Fruit fly (Drosophila melanogaster) whole organism, embryonic: Measurements from ENCODE around the gene TrpA1.

ENCODE experiments used
- Atf-2 ChIP-seq: fragments of 200-800 bp; sonication (Bioruptor generic); optimal IDR thresholded peaks from 2 replicates; lab custom pipeline; 2016; ENCODE audit warnings: missing biosample characterization, missing genetic modification characterization
- Blimp-1 ChIP-seq: fragments of 200-800 bp; sonication (Bioruptor generic); optimal IDR thresholded peaks from 3 replicates; lab custom pipeline; 2018; ENCODE audit warnings: missing biosample characterization, missing genetic modification characterization, mild to moderate bottlenecking, moderate library complexity, missing genetic modification reagents
- CG10543 ChIP-seq: fragments of 200-800 bp; sonication (Bioruptor generic); optimal IDR thresholded peaks from 3 replicates; lab custom pipeline; 2017; ENCODE audit warnings: missing biosample characterization, mild to moderate bottlenecking, missing genetic modification characterization, moderate library complexity
- CG10979 ChIP-seq: fragments of 200-800 bp; sonication (Bioruptor generic); optimal IDR thresholded peaks from 2 replicates; lab custom pipeline; 2018; ENCODE audit warnings: missing biosample characterization, mild to moderate bottlenecking, missing genetic modification characterization, moderate library complexity
- CG12659 ChIP-seq: fragments of 200-800 bp; sonication (Bioruptor generic); optimal IDR thresholded peaks from 3 replicates; lab custom pipeline; 2017; ENCODE audit warnings: mild to moderate bottlenecking, missing biosample characterization, missing genetic modification reagents, missing genetic modification characterization
- CG15479 ChIP-seq: fragments of 200-800 bp; sonication (Bioruptor generic); optimal IDR thresholded peaks from 3 replicates; lab custom pipeline; 2019; ENCODE audit warnings: missing biosample characterization, mild to moderate bottlenecking, missing genetic modification characterization, moderate library complexity
- CG1647 ChIP-seq: fragments of 200-800 bp; sonication (Bioruptor generic); optimal IDR thresholded peaks from 3 replicates; lab custom pipeline; 2016; ENCODE audit warnings: missing biosample characterization, missing genetic modification characterization
- CG16813 ChIP-seq: fragments of 200-800 bp; sonication (Bioruptor generic); IDR thresholded peaks from 3 replicates; pipeline ENCODE4 v1.3.6; 2022; ENCODE audit warnings: missing biosample characterization, missing genetic modification characterization; ENCODE audit not compliant: partially characterized antibody
- CG2202 ChIP-seq: fragments of 200-800 bp; sonication (Bioruptor generic); optimal IDR thresholded peaks from 2 replicates; lab custom pipeline; 2018; ENCODE audit warnings: missing biosample characterization, mild to moderate bottlenecking, missing genetic modification characterization
- CG3065 ChIP-seq: fragments of 200-800 bp; sonication (Bioruptor generic); optimal IDR thresholded peaks from 2 replicates; lab custom pipeline; 2016; ENCODE audit warnings: missing biosample characterization, missing genetic modification characterization
- CG32767 ChIP-seq: fragments of 200-800 bp; sonication (Bioruptor generic); IDR thresholded peaks from 2 replicates; pipeline ENCODE4 v1.3.6; 2022; ENCODE audit warnings: missing biosample characterization, missing genetic modification characterization
- CG34422 ChIP-seq: fragments of 200-800 bp; sonication (Bioruptor generic); IDR thresholded peaks from 3 replicates; pipeline ENCODE4 v1.3.6; 2022; ENCODE audit warnings: missing biosample characterization, missing genetic modification characterization
- CG3995 ChIP-seq: fragments of 200-800 bp; sonication (Bioruptor generic); optimal IDR thresholded peaks from 3 replicates; lab custom pipeline; 2016; ENCODE audit warnings: missing biosample characterization, missing genetic modification characterization
- CG4328 ChIP-seq: fragments of 200-800 bp; sonication (Bioruptor generic); optimal IDR thresholded peaks from 3 replicates; lab custom pipeline; 2017; ENCODE audit warnings: missing biosample characterization, missing genetic modification reagents, missing genetic modification characterization
- CG5245 ChIP-seq: fragments of 200-800 bp; sonication (Bioruptor generic); optimal IDR thresholded peaks from 3 replicates; lab custom pipeline; 2016; ENCODE audit warnings: missing biosample characterization, missing genetic modification characterization
- CG6683 ChIP-seq: fragments of 200-800 bp; sonication (Bioruptor generic); optimal IDR thresholded peaks from 2 replicates; lab custom pipeline; 2017; ENCODE audit warnings: missing biosample characterization, mild to moderate bottlenecking, missing genetic modification characterization, missing genetic modification reagents
- CG7357 ChIP-seq: fragments of 200-800 bp; sonication (Bioruptor generic); IDR thresholded peaks from 3 replicates; pipeline ENCODE4 v1.3.6; 2022; ENCODE audit warnings: missing biosample characterization, missing genetic modification characterization
- CG7963 ChIP-seq: fragments of 200-800 bp; sonication (Bioruptor generic); IDR thresholded peaks from 3 replicates; pipeline ENCODE4 v1.3.6; 2022; ENCODE audit warnings: missing biosample characterization, missing genetic modification characterization; ENCODE audit not compliant: partially characterized antibody
- CG8290 ChIP-seq, 3 experiments: fragments of 200-800 bp; sonication (Bioruptor generic); optimal IDR thresholded peaks; 2 replicates each; lab custom pipeline; 2016 to 2019; ENCODE audit warnings: missing biosample characterization in 3 of 3, missing genetic modification characterization in 3 of 3, mild to moderate bottlenecking in 2 of 3, moderate library complexity in 1 of 3
- CG8944 ChIP-seq: fragments of 200-800 bp; sonication (Bioruptor generic); optimal IDR thresholded peaks from 3 replicates; lab custom pipeline; 2016; ENCODE audit warnings: missing biosample characterization, missing genetic modification characterization
- Dad ChIP-seq: fragments of 200-800 bp; sonication (Bioruptor generic); optimal IDR thresholded peaks from 3 replicates; lab custom pipeline; 2016; ENCODE audit warnings: missing biosample characterization, missing genetic modification characterization
- Fer2 ChIP-seq: fragments of 200-800 bp; sonication (Bioruptor generic); optimal IDR thresholded peaks from 2 replicates; lab custom pipeline; 2018; ENCODE audit warnings: missing biosample characterization, mild to moderate bottlenecking, missing genetic modification characterization, moderate library complexity
- HLH4C ChIP-seq: fragments of 200-800 bp; sonication (Bioruptor generic); IDR thresholded peaks from 3 replicates; pipeline ENCODE4 v1.3.6; 2022; ENCODE audit warnings: missing biosample characterization, missing genetic modification characterization; ENCODE audit not compliant: partially characterized antibody
- HmgZ ChIP-seq: fragments of 200-800 bp; sonication (Bioruptor generic); optimal IDR thresholded peaks from 2 replicates; lab custom pipeline; 2018; ENCODE audit warnings: missing biosample characterization, mild to moderate bottlenecking, missing genetic modification characterization
- MESR4 ChIP-seq: fragments of 200-800 bp; sonication (Bioruptor generic); optimal IDR thresholded peaks from 2 replicates; lab custom pipeline; 2018; ENCODE audit warnings: missing biosample characterization, mild to moderate bottlenecking, missing genetic modification characterization, moderate library complexity
- NK7.1 ChIP-seq: fragments of 200-800 bp; sonication (Bioruptor generic); optimal IDR thresholded peaks from 3 replicates; lab custom pipeline; 2016; ENCODE audit warnings: missing biosample characterization, missing genetic modification characterization
- Nf-YA ChIP-seq: fragments of 200-800 bp; sonication (Bioruptor generic); IDR thresholded peaks from 2 replicates; pipeline ENCODE4 v1.3.6; 2022; ENCODE audit warnings: missing biosample characterization, missing genetic modification characterization
- Nf-YC ChIP-seq: fragments of 200-800 bp; optimal IDR thresholded peaks from 3 replicates; lab custom pipeline; 2019; ENCODE audit warnings: missing biosample characterization, mild to moderate bottlenecking, missing genetic modification characterization, moderate library complexity
- Side ChIP-seq: fragments of 200-800 bp; sonication (Bioruptor generic); optimal IDR thresholded peaks from 2 replicates; lab custom pipeline; 2016; ENCODE audit warnings: missing biosample characterization, missing genetic modification characterization
- Sin3A ChIP-seq: fragments of >200 bp; optimal IDR thresholded peaks from 2 replicates; lab custom pipeline; 2018
- Sry-δ ChIP-seq: fragments of 200-800 bp; sonication (Bioruptor generic); optimal IDR thresholded peaks from 2 replicates; lab custom pipeline; 2016; ENCODE audit warnings: missing biosample characterization, missing genetic modification characterization
- Taf1 ChIP-seq: fragments of 200-800 bp; sonication (Bioruptor generic); IDR thresholded peaks from 2 replicates; pipeline ENCODE4 v1.3.6; 2022; ENCODE audit warnings: missing biosample characterization, missing genetic modification characterization
- Xrp1 ChIP-seq: fragments of 200-800 bp; sonication (Bioruptor generic); IDR thresholded peaks from 2 replicates; pipeline ENCODE4 v1.3.6; 2022; ENCODE audit warnings: missing biosample characterization, missing genetic modification characterization
- btn ChIP-seq: fragments of 200-800 bp; sonication (Bioruptor generic); optimal IDR thresholded peaks from 2 replicates; lab custom pipeline; 2016; ENCODE audit warnings: missing biosample characterization, missing genetic modification characterization
- chif ChIP-seq, 2 experiments: fragments of 200-800 bp; sonication (Bioruptor generic); optimal IDR thresholded peaks; 3 replicates each; lab custom pipeline; 2016; ENCODE audit warnings: missing biosample characterization in 2 of 2, missing genetic modification characterization in 2 of 2
- da ChIP-seq: fragments of 200-800 bp; sonication (Bioruptor generic); optimal IDR thresholded peaks from 2 replicates; lab custom pipeline; 2016; ENCODE audit warnings: missing biosample characterization, missing genetic modification characterization
- dm ChIP-seq: fragments of 200-800 bp; sonication (Bioruptor generic); optimal IDR thresholded peaks from 3 replicates; lab custom pipeline; 2016; ENCODE audit warnings: missing biosample characterization, missing genetic modification characterization
- inv ChIP-seq: fragments of 200-800 bp; sonication (Bioruptor generic); IDR thresholded peaks from 2 replicates; pipeline ENCODE4 v1.3.6; 2022; ENCODE audit warnings: missing biosample characterization, missing genetic modification characterization; ENCODE audit not compliant: partially characterized antibody
- jing ChIP-seq: fragments of 200-800 bp; sonication (Bioruptor generic); optimal IDR thresholded peaks from 2 replicates; lab custom pipeline; 2018; ENCODE audit warnings: missing biosample characterization, mild to moderate bottlenecking, missing genetic modification characterization
- klu ChIP-seq: fragments of 200-800 bp; sonication (Bioruptor generic); IDR thresholded peaks from 2 replicates; pipeline ENCODE4 v1.3.6; 2022; ENCODE audit warnings: missing biosample characterization, missing genetic modification characterization
- kni ChIP-seq: fragments of 200-800 bp; sonication (Bioruptor generic); optimal IDR thresholded peaks from 3 replicates; lab custom pipeline; 2017; ENCODE audit warnings: mild to moderate bottlenecking, missing biosample characterization, missing genetic modification reagents, missing genetic modification characterization
- lab ChIP-seq: fragments of 200-800 bp; sonication (Bioruptor generic); optimal IDR thresholded peaks from 3 replicates; lab custom pipeline; 2017; ENCODE audit warnings: missing biosample characterization, missing genetic modification characterization, mild to moderate bottlenecking, moderate library complexity, missing genetic modification reagents
- repo ChIP-seq: fragments of 200-800 bp; sonication (Bioruptor generic); optimal IDR thresholded peaks from 2 replicates; lab custom pipeline; 2016; ENCODE audit warnings: missing biosample characterization, missing genetic modification characterization
- stc ChIP-seq: fragments of 200-800 bp; sonication (Bioruptor generic); IDR thresholded peaks from 2 replicates; pipeline ENCODE4 v1.3.6; 2022; ENCODE audit warnings: missing biosample characterization, missing genetic modification characterization
- tio ChIP-seq: fragments of 200-800 bp; sonication (Bioruptor generic); optimal IDR thresholded peaks from 2 replicates; lab custom pipeline; 2017; ENCODE audit warnings: missing biosample characterization, missing genetic modification characterization, inconsistent platforms
- tll ChIP-seq, 2 experiments: fragments of 200-800 bp in 1 of 2; fragments of >200 bp in 1 of 2; sonication (Bioruptor generic) in 1 of 2; optimal IDR thresholded peaks; 2 replicates each; lab custom pipeline; 2017 to 2019; ENCODE audit warnings: missing biosample characterization in 2 of 2, missing genetic modification characterization in 2 of 2, mild to moderate bottlenecking in 1 of 2, moderate library complexity in 1 of 2
- toy ChIP-seq: fragments of 200-800 bp; sonication (Bioruptor generic); IDR thresholded peaks from 2 replicates; pipeline ENCODE4 v1.3.6; 2022; ENCODE audit warnings: missing biosample characterization, missing genetic modification characterization
- tup ChIP-seq: fragments of 200-800 bp; sonication (Bioruptor generic); optimal IDR thresholded peaks from 2 replicates; lab custom pipeline; 2016; ENCODE audit warnings: missing biosample characterization, mild to moderate bottlenecking, missing genetic modification characterization, moderate library complexity
- vfl ChIP-seq: fragments of 200-800 bp; sonication (Bioruptor generic); optimal IDR thresholded peaks from 2 replicates; lab custom pipeline; 2016; ENCODE audit warnings: missing biosample characterization, missing genetic modification characterization
- vnd ChIP-seq: fragments of 200-800 bp; sonication (Bioruptor generic); IDR thresholded peaks from 3 replicates; pipeline ENCODE4 v1.3.6; 2022; ENCODE audit warnings: missing biosample characterization, missing genetic modification characterization; ENCODE audit not compliant: partially characterized antibody

Gene TrpA1

DNA sequence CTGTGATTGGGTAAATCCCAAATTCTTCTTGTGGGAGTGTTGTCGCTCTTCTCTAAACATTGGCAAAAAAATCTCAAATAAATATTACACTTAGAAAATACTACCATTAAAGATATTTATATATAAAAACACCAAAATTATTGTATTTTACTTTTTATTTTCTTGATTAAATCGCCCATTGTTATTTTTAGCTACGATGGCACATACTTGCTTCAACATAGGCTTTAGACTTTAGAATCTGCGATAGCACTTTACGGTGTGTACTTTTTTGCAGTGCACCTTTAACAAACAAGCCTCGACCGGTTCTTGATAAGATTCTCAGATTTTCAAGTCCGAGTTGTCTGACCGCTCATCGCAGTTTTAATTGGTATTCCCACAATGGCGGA lies 49.6 kb upstream of the TrpA1 start, which contains the start of gene GNBP3 (continued):
- TF ChIP-seq Atf-2 (GFP tag; lab: Kevin White, UChicago), result no peak
- no peak for TF ChIP-seq jing (GFP tag; lab: Kevin White, UChicago)
- peak in 1 of 2 experiments; percentile 1 for TF ChIP-seq tll (GFP tag; optimal IDR thresholded peaks at IDR 0.05; lab: Kevin White, UChicago)
- TF ChIP-seq CG3995 (GFP tag; lab: Kevin White, UChicago), result peak; percentile 25
- peak; percentile 22 for TF ChIP-seq Nf-YC (tag; lab: Kevin White, UChicago)
- peak; percentile 38 for TF ChIP-seq tio
- TF ChIP-seq CG7963, result no peak
- no peak for TF ChIP-seq CG15479
- TF ChIP-seq Xrp1 (GFP tag; lab: Robert Waterston, UW), result peak; percentile 86
- no peak for TF ChIP-seq CG16813 (GFP tag; lab: Robert Waterston, UW)
- TF ChIP-seq CG8944 (GFP tag; lab: Kevin White, UChicago), result no peak
- TF ChIP-seq CG32767 (GFP tag; lab: Robert Waterston, UW), result no peak
- TF ChIP-seq CG10543 (GFP tag; lab: Kevin White, UChicago), result peak; percentile 56
- no peak for TF ChIP-seq da (GFP tag; lab: Kevin White, UChicago)
- no peak for TF ChIP-seq toy (GFP tag; lab: Robert Waterston, UW)
- no peak for TF ChIP-seq repo (GFP tag; lab: Kevin White, UChicago)
- TF ChIP-seq MESR4 (GFP tag; lab: Kevin White, UChicago), result no peak
- peak; percentile 65 for TF ChIP-seq lab
- no peak for TF ChIP-seq NK7.1
- TF ChIP-seq Blimp-1, result peak; percentile 75
- no peak for TF ChIP-seq vfl (GFP tag; lab: Kevin White, UChicago)
- TF ChIP-seq CG1647 (GFP tag; lab: Kevin White, UChicago), result peak; percentile 33
- TF ChIP-seq CG10979 (tag; lab: Kevin White, UChicago), result peak; percentile 55
- TF ChIP-seq stc (GFP tag; lab: Robert Waterston, UW), result peak; percentile 43; the same call in 1 of the 2 replicates
- peak; percentile 28 for TF ChIP-seq kni (GFP tag; lab: Kevin White, UChicago)
- TF ChIP-seq dm (GFP tag; lab: Kevin White, UChicago), result no peak
- TF ChIP-seq Sin3A (lab: Kevin White, UChicago), result no peak
- TF ChIP-seq HLH4C (GFP tag; lab: Robert Waterston, UW), result no peak
- TF ChIP-seq CG34422 (GFP tag; lab: Robert Waterston, UW), result no peak
- no peak for TF ChIP-seq tup (GFP tag; lab: Kevin White, UChicago)
- TF ChIP-seq Sry-δ (GFP tag; lab: Kevin White, UChicago), result no peak
- no peak for TF ChIP-seq inv (GFP tag; lab: Robert Waterston, UW)
- no peak for TF ChIP-seq chif (GFP tag; optimal IDR thresholded peaks at IDR 0.05; lab: Kevin White, UChicago)
- TF ChIP-seq Side (GFP tag; lab: Kevin White, UChicago), result no peak
- peak; percentile 55; the same call in 1 of the 2 replicates for TF ChIP-seq Nf-YA (GFP tag; lab: Robert Waterston, UW)
- no peak for TF ChIP-seq CG3065 (GFP tag; lab: Kevin White, UChicago)
- no peak for TF ChIP-seq CG4328 (GFP tag; lab: Kevin White, UChicago)
- peak; percentile 69 for TF ChIP-seq CG5245
- TF ChIP-seq HmgZ, result peak; percentile 25
- TF ChIP-seq vnd (GFP tag; lab: Robert Waterston, UW), result no peak
- TF ChIP-seq Dad (GFP tag; lab: Kevin White, UChicago), result peak; percentile 33
- TF ChIP-seq Fer2, result peak; percentile 34
- 0 out of 3 replicates have a peak, but pooled peaks have one; percentile 31 for TF ChIP-seq CG7357 (GFP tag; lab: Robert Waterston, UW)
- no peak for TF ChIP-seq CG12659 (GFP tag; lab: Kevin White, UChicago)
- peak; percentile 36; the same call in 1 of the 2 replicates for TF ChIP-seq klu
- peak; percentile 45 for TF ChIP-seq CG2202 (tag; lab: Kevin White, UChicago)
- peak; percentile 75 for TF ChIP-seq CG6683 (GFP tag; lab: Kevin White, UChicago)
- no peak for TF ChIP-seq btn (GFP tag; lab: Kevin White, UChicago)
- TF ChIP-seq Taf1 (GFP tag; lab: Robert Waterston, UW), result no peak
- peak; percentile 63 for TF ChIP-seq CG8290 (GFP tag; optimal IDR thresholded peaks at IDR 0.05; lab: Kevin White, UChicago)
- no peak for TF ChIP-seq CG8290 (tag; optimal IDR thresholded peaks at IDR 0.05; lab: Kevin White, UChicago)
